Fruit fly (Drosophila melanogaster) whole organism, prepupa: ENCODE results near the gene Npc2e.
A peak's percentile ranks its signal among the peaks of the same experiment; 100 is the strongest.

Experiments
- Blimp-1 ChIP-seq: fragments of 200-800 bp; sonication (Bioruptor generic); optimal IDR thresholded peaks from 3 replicates; lab custom pipeline; 2017; ENCODE audit warnings: missing biosample characterization, missing genetic modification characterization, mild to moderate bottlenecking, moderate library complexity, missing genetic modification reagents
- CG11902 ChIP-seq: fragments of 200-800 bp; sonication (Bioruptor generic); optimal IDR thresholded peaks from 3 replicates; lab custom pipeline; 2016; ENCODE audit warnings: missing biosample characterization, missing genetic modification characterization
- CG1621 ChIP-seq: fragments of 200-800 bp; sonication (Bioruptor generic); optimal IDR thresholded peaks from 3 replicates; lab custom pipeline; 2018; ENCODE audit warnings: missing biosample characterization, mild to moderate bottlenecking, missing genetic modification characterization
- CG16779 ChIP-seq: fragments of 200-800 bp; sonication (Bioruptor generic); optimal IDR thresholded peaks from 3 replicates; lab custom pipeline; 2017; ENCODE audit warnings: missing biosample characterization, mild to moderate bottlenecking, missing genetic modification characterization
- CG6808 ChIP-seq: fragments of 200-800 bp; sonication (Bioruptor generic); optimal IDR thresholded peaks from 3 replicates; lab custom pipeline; 2017; ENCODE audit warnings: missing biosample characterization, missing genetic modification characterization, mild to moderate bottlenecking, moderate library complexity, missing genetic modification reagents
- CG7368 ChIP-seq: fragments of 200-800 bp; sonication (Bioruptor generic); optimal IDR thresholded peaks from 3 replicates; lab custom pipeline; 2016; ENCODE audit warnings: missing biosample characterization, missing genetic modification characterization
- Eip78C ChIP-seq: fragments of 200-800 bp; sonication (Bioruptor generic); peaks from one replicate; lab custom pipeline; 2016; ENCODE audit warnings: missing biosample characterization, missing genetic modification characterization
- Gug ChIP-seq: fragments of 200-800 bp; sonication (Bioruptor generic); IDR thresholded peaks from 2 replicates; pipeline ENCODE4 v1.3.6; 2022; ENCODE audit warnings: missing biosample characterization, missing genetic modification characterization
- Hr38 ChIP-seq: sonication (Bioruptor generic); optimal IDR thresholded peaks from 2 replicates; lab custom pipeline; 2016; ENCODE audit warnings: missing biosample characterization, missing genetic modification characterization
- dac ChIP-seq: fragments of 200-800 bp; sonication (Bioruptor generic); optimal IDR thresholded peaks from 2 replicates; lab custom pipeline; 2017; ENCODE audit warnings: missing biosample characterization, mild to moderate bottlenecking, missing genetic modification characterization
- fd85E ChIP-seq: fragments of 200-800 bp; sonication (Bioruptor generic); optimal IDR thresholded peaks from 3 replicates; lab custom pipeline; 2016; ENCODE audit warnings: missing biosample characterization, missing genetic modification characterization
- fkh ChIP-seq: fragments of 200-800 bp; sonication (Bioruptor generic); optimal IDR thresholded peaks from 3 replicates; lab custom pipeline; 2017; ENCODE audit warnings: missing biosample characterization, mild to moderate bottlenecking, missing genetic modification characterization, moderate library complexity
- svp ChIP-seq: fragments of 200-800 bp; sonication (Bioruptor generic); peaks from one replicate; lab custom pipeline; 2016; ENCODE audit warnings: missing biosample characterization, missing genetic modification characterization

- TF ChIP-seq Blimp-1 (GFP tag; lab: Kevin White, UChicago): no peak
- TF ChIP-seq Eip78C (GFP tag; lab: Kevin White, UChicago): peak; percentile 84
- no peak for TF ChIP-seq Gug (GFP tag; lab: Robert Waterston, UW)
- no peak for TF ChIP-seq Hr38 (GFP tag; lab: Kevin White, UChicago)
- TF ChIP-seq CG6808 (GFP tag; lab: Kevin White, UChicago): peak; percentile 98
- no peak for TF ChIP-seq fd85E (GFP tag; lab: Kevin White, UChicago)
- no peak for TF ChIP-seq dac (GFP tag; lab: Kevin White, UChicago)
- TF ChIP-seq CG1621 (tag; lab: Kevin White, UChicago): no peak
- no peak for TF ChIP-seq svp (GFP tag; lab: Kevin White, UChicago)
- no peak for TF ChIP-seq CG16779 (tag; lab: Kevin White, UChicago)
- no peak for TF ChIP-seq CG11902
- no peak for TF ChIP-seq CG7368
- peak; percentile 24 for TF ChIP-seq fkh (GFP tag; lab: Kevin White, UChicago)
Observed at dm6 chr3R:10048842-10049527, 4.1 kb upstream of the Npc2e start, which contains the start of gene ohgt.
